Fruit fly (Drosophila melanogaster) whole organism, wandering third instar larva: Measurements from ENCODE around the gene Cont.

Experiments
- CG9705 ChIP-seq: fragments of 200-800 bp; sonication (Bioruptor generic); optimal IDR thresholded peaks from 2 replicates; lab custom pipeline; 2018; ENCODE audit warnings: missing biosample characterization, mild to moderate bottlenecking, missing genetic modification characterization
- CrebA ChIP-seq: fragments of 200-800 bp; sonication (Bioruptor generic); optimal IDR thresholded peaks from 2 replicates; lab custom pipeline; 2016; ENCODE audit warnings: missing biosample characterization, mild to moderate bottlenecking, missing genetic modification characterization, borderline replicate concordance
- Dfd ChIP-seq: fragments of >200 bp; optimal IDR thresholded peaks from 2 replicates; lab custom pipeline; 2017; ENCODE audit warnings: missing biosample characterization, missing genetic modification characterization
- Hnf4 ChIP-seq: fragments of 200-800 bp; sonication (Bioruptor generic); optimal IDR thresholded peaks from 2 replicates; lab custom pipeline; 2016; ENCODE audit warnings: missing biosample characterization, mild to moderate bottlenecking, missing genetic modification characterization
- Myc ChIP-seq: fragments of >200 bp; optimal IDR thresholded peaks from 2 replicates; lab custom pipeline; 2017
- Rel ChIP-seq, 2 experiments: fragments of 200-800 bp; sonication (Bioruptor generic) in 1 of 2; optimal IDR thresholded peaks; 2 replicates in 1 of 2; 3 replicates in 1 of 2; lab custom pipeline; 2016 to 2019; ENCODE audit warnings: mild to moderate bottlenecking in 2 of 2, missing biosample characterization in 2 of 2, missing genetic modification characterization in 2 of 2, moderate library complexity in 1 of 2
- br ChIP-seq: fragments of 200-800 bp; sonication (Bioruptor generic); optimal IDR thresholded peaks from 2 replicates; lab custom pipeline; 2016; ENCODE audit warnings: missing biosample characterization, missing genetic modification characterization
- ey ChIP-seq: fragments of 200-800 bp; sonication (Bioruptor generic); optimal IDR thresholded peaks from 2 replicates; lab custom pipeline; 2016; ENCODE audit warnings: missing biosample characterization, missing genetic modification characterization
- psq ChIP-seq: fragments of 200-800 bp; sonication (Bioruptor generic); optimal IDR thresholded peaks from 3 replicates; lab custom pipeline; 2017; ENCODE audit warnings: missing biosample characterization, mild to moderate bottlenecking, missing genetic modification characterization, moderate library complexity
- sage ChIP-seq: fragments of 200-800 bp; sonication (Bioruptor generic); optimal IDR thresholded peaks from 2 replicates; lab custom pipeline; 2016; ENCODE audit warnings: missing biosample characterization, mild to moderate bottlenecking, missing genetic modification characterization
- tai ChIP-seq: sonication (Bioruptor generic); optimal IDR thresholded peaks from 2 replicates; lab custom pipeline; 2016; ENCODE audit warnings: missing biosample characterization, missing genetic modification characterization
- usp ChIP-seq: fragments of >200 bp; optimal IDR thresholded peaks from 2 replicates; lab custom pipeline; 2017; ENCODE audit warnings: missing biosample characterization, missing genetic modification characterization

dm6 chr3R:4359625-4360024 lies 21.5 kb upstream of the Cont start, which contains the start of gene CG1090:
- no peak for TF ChIP-seq CrebA (GFP tag; lab: Kevin White, UChicago)
- no peak for TF ChIP-seq Myc (lab: Kevin White, UChicago)
- TF ChIP-seq Dfd: no peak
- no peak for TF ChIP-seq usp (GFP tag; lab: Kevin White, UChicago)
- no peak for TF ChIP-seq tai (GFP tag; lab: Kevin White, UChicago)
- TF ChIP-seq sage (GFP tag; lab: Kevin White, UChicago): no peak
- TF ChIP-seq Rel (GFP tag; optimal IDR thresholded peaks at IDR 0.05; lab: Kevin White, UChicago): no peak
- no peak for TF ChIP-seq Rel (tag; optimal IDR thresholded peaks at IDR 0.05; lab: Kevin White, UChicago)
- no peak for TF ChIP-seq psq (GFP tag; lab: Kevin White, UChicago)
- TF ChIP-seq CG9705 (GFP tag; lab: Kevin White, UChicago): no peak
- no peak for TF ChIP-seq Hnf4 (GFP tag; lab: Kevin White, UChicago)
- TF ChIP-seq ey (GFP tag; lab: Kevin White, UChicago): no peak
- no peak for TF ChIP-seq br (GFP tag; lab: Kevin White, UChicago)
